Fruit fly (Drosophila melanogaster) whole organism, embryonic: ENCODE data around the gene CG44476.

ENCODE experiments used
- Asciz ChIP-seq: fragments of 200-800 bp; sonication (Bioruptor generic); optimal IDR thresholded peaks from 2 replicates; lab custom pipeline; 2017; ENCODE audit warnings: missing biosample characterization, mild to moderate bottlenecking, missing genetic modification characterization, missing genetic modification reagents
- Blimp-1 ChIP-seq: fragments of 200-800 bp; sonication (Bioruptor generic); optimal IDR thresholded peaks from 3 replicates; lab custom pipeline; 2018; ENCODE audit warnings: missing biosample characterization, missing genetic modification characterization, mild to moderate bottlenecking, moderate library complexity, missing genetic modification reagents
- CG10267 ChIP-seq: fragments of 200-800 bp; sonication (Bioruptor generic); optimal IDR thresholded peaks from 2 replicates; lab custom pipeline; 2018; ENCODE audit warnings: missing biosample characterization, mild to moderate bottlenecking, missing genetic modification characterization, moderate library complexity
- CG10321 ChIP-seq: fragments of 200-800 bp; sonication (Bioruptor generic); IDR thresholded peaks from 2 replicates; pipeline ENCODE4 v1.3.6; 2022; ENCODE audit warnings: missing biosample characterization, missing genetic modification characterization
- CG11093 ChIP-seq: fragments of 200-800 bp; sonication (Bioruptor generic); IDR thresholded peaks from 3 replicates; pipeline ENCODE4 v1.3.6; 2022; ENCODE audit warnings: missing biosample characterization, missing genetic modification characterization
- CG11398 ChIP-seq: fragments of 200-800 bp; sonication (Bioruptor generic); optimal IDR thresholded peaks from 2 replicates; lab custom pipeline; 2016; ENCODE audit warnings: missing biosample characterization, missing genetic modification characterization
- CG11723 ChIP-seq: fragments of 200-800 bp; sonication (Bioruptor generic); optimal IDR thresholded peaks from 2 replicates; lab custom pipeline; 2017; ENCODE audit warnings: missing biosample characterization, mild to moderate bottlenecking, missing genetic modification characterization
- CG12219 ChIP-seq: fragments of 200-800 bp; sonication (Bioruptor generic); optimal IDR thresholded peaks from 3 replicates; lab custom pipeline; 2018; ENCODE audit warnings: missing biosample characterization, mild to moderate bottlenecking, missing genetic modification characterization
- CG14667 ChIP-seq: fragments of 200-800 bp; sonication (Bioruptor generic); IDR thresholded peaks from 2 replicates; pipeline ENCODE4 v1.3.6; 2022; ENCODE audit warnings: missing biosample characterization, missing genetic modification characterization
- CG16863 ChIP-seq: fragments of 200-800 bp; sonication (Bioruptor generic); optimal IDR thresholded peaks from 3 replicates; lab custom pipeline; 2016; ENCODE audit warnings: missing biosample characterization, missing genetic modification characterization
- CG17328 ChIP-seq: fragments of 200-800 bp; sonication (Bioruptor generic); IDR thresholded peaks from 2 replicates; pipeline ENCODE4 v1.3.6; 2022; ENCODE audit warnings: missing biosample characterization, missing genetic modification characterization
- CG17612 ChIP-seq: fragments of 200-800 bp; sonication (Bioruptor generic); IDR thresholded peaks from 2 replicates; pipeline ENCODE4 v1.3.6; 2022; ENCODE audit warnings: missing biosample characterization, missing genetic modification characterization
- CG17829 ChIP-seq: fragments of 200-800 bp; optimal IDR thresholded peaks from 2 replicates; lab custom pipeline; 2019; ENCODE audit warnings: missing biosample characterization, mild to moderate bottlenecking, missing genetic modification characterization, moderate library complexity
- CG18011 ChIP-seq: fragments of 200-800 bp; sonication (Bioruptor generic); optimal IDR thresholded peaks from 2 replicates; lab custom pipeline; 2017; ENCODE audit warnings: missing biosample characterization, missing genetic modification characterization, mild to moderate bottlenecking, moderate library complexity, missing genotype
- CG18476 ChIP-seq: fragments of 200-800 bp; sonication (Bioruptor generic); optimal IDR thresholded peaks from 2 replicates; lab custom pipeline; 2016; ENCODE audit warnings: missing biosample characterization, mild to moderate bottlenecking, missing genetic modification characterization
- CG18764 ChIP-seq: fragments of 200-800 bp; sonication (Bioruptor generic); optimal IDR thresholded peaks from 3 replicates; lab custom pipeline; 2016; ENCODE audit warnings: missing biosample characterization, missing genetic modification characterization
- CG2116 ChIP-seq: fragments of 200-800 bp; sonication (Bioruptor generic); optimal IDR thresholded peaks from 3 replicates; lab custom pipeline; 2018; ENCODE audit warnings: missing biosample characterization, mild to moderate bottlenecking, missing genetic modification characterization
- CG2129 ChIP-seq: fragments of 200-800 bp; sonication (Bioruptor generic); IDR thresholded peaks from 2 replicates; pipeline ENCODE4 v1.3.6; 2022; ENCODE audit warnings: missing biosample characterization, missing genetic modification characterization; ENCODE audit not compliant: partially characterized antibody
- CG4360 ChIP-seq: fragments of 200-800 bp; sonication (Bioruptor generic); IDR thresholded peaks from 2 replicates; pipeline ENCODE4 v1.3.6; 2022; ENCODE audit warnings: missing biosample characterization, missing genetic modification characterization
- CG5953 ChIP-seq: fragments of 200-800 bp; sonication (Bioruptor generic); IDR thresholded peaks from 2 replicates; pipeline ENCODE4 v1.3.6; 2022; ENCODE audit warnings: missing biosample characterization, missing genetic modification characterization
- CG6254 ChIP-seq: fragments of 200-800 bp; sonication (Bioruptor generic); optimal IDR thresholded peaks from 3 replicates; lab custom pipeline; 2017; ENCODE audit warnings: mild to moderate bottlenecking, missing biosample characterization, missing genetic modification reagents, missing genetic modification characterization
- CG6654 ChIP-seq: fragments of 200-800 bp; sonication (Bioruptor generic); optimal IDR thresholded peaks from 2 replicates; lab custom pipeline; 2017; ENCODE audit warnings: missing biosample characterization, mild to moderate bottlenecking, missing genetic modification characterization
- CG6854 ChIP-seq: fragments of 200-800 bp; sonication (Bioruptor generic); optimal IDR thresholded peaks from 3 replicates; lab custom pipeline; 2017; ENCODE audit warnings: missing biosample characterization, mild to moderate bottlenecking, missing genetic modification characterization
- CG7786 ChIP-seq: fragments of 200-800 bp; sonication (Bioruptor generic); optimal IDR thresholded peaks from 2 replicates; lab custom pipeline; 2016; ENCODE audit warnings: missing biosample characterization, missing genetic modification characterization
- CHES-1-like ChIP-seq: fragments of 200-800 bp; sonication (Bioruptor generic); optimal IDR thresholded peaks from 2 replicates; lab custom pipeline; 2016; ENCODE audit warnings: missing biosample characterization, missing genetic modification characterization
- CoRest ChIP-seq: fragments of 200-800 bp; sonication (Bioruptor generic); optimal IDR thresholded peaks from 3 replicates; lab custom pipeline; 2018; ENCODE audit warnings: missing biosample characterization, mild to moderate bottlenecking, missing genetic modification characterization, moderate library complexity
- CrebB ChIP-seq: fragments of 200-800 bp; sonication (Bioruptor generic); optimal IDR thresholded peaks from 3 replicates; lab custom pipeline; 2018; ENCODE audit warnings: missing biosample characterization, mild to moderate bottlenecking, missing genetic modification characterization
- Dip3 ChIP-seq: fragments of 200-800 bp; sonication (Bioruptor generic); optimal IDR thresholded peaks from 3 replicates; lab custom pipeline; 2016; ENCODE audit warnings: missing biosample characterization, missing genetic modification characterization
- ERR ChIP-seq: fragments of 200-800 bp; sonication (Bioruptor generic); optimal IDR thresholded peaks from 2 replicates; lab custom pipeline; 2016; ENCODE audit warnings: missing biosample characterization, missing genetic modification characterization
- HLH54F ChIP-seq: fragments of 200-800 bp; sonication (Bioruptor generic); optimal IDR thresholded peaks from 3 replicates; lab custom pipeline; 2016; ENCODE audit warnings: missing biosample characterization, missing genetic modification characterization
- HmgZ ChIP-seq: fragments of 200-800 bp; sonication (Bioruptor generic); optimal IDR thresholded peaks from 2 replicates; lab custom pipeline; 2018; ENCODE audit warnings: missing biosample characterization, mild to moderate bottlenecking, missing genetic modification characterization
- Oaz ChIP-seq: fragments of 200-800 bp; sonication (Bioruptor generic); IDR thresholded peaks from 2 replicates; pipeline ENCODE4 v1.3.6; 2022; ENCODE audit warnings: missing biosample characterization, missing genetic modification characterization
- Sry-δ ChIP-seq: fragments of 200-800 bp; sonication (Bioruptor generic); optimal IDR thresholded peaks from 2 replicates; lab custom pipeline; 2016; ENCODE audit warnings: missing biosample characterization, missing genetic modification characterization
- Usf ChIP-seq: fragments of 200-800 bp; sonication (Bioruptor generic); optimal IDR thresholded peaks from 2 replicates; lab custom pipeline; 2017; ENCODE audit warnings: missing genotype, missing biosample characterization, missing genetic modification characterization
- abd-A ChIP-seq: fragments of 200-800 bp; sonication (Bioruptor generic); optimal IDR thresholded peaks from 3 replicates; lab custom pipeline; 2019; ENCODE audit warnings: missing biosample characterization, mild to moderate bottlenecking, missing genetic modification characterization, moderate library complexity
- aop ChIP-seq: fragments of 200-800 bp; sonication (Bioruptor generic); IDR thresholded peaks from 2 replicates; pipeline ENCODE4 v1.3.6; 2022; ENCODE audit warnings: missing biosample characterization, missing genetic modification characterization
- ap ChIP-seq: fragments of 200-800 bp; sonication (Bioruptor generic); IDR thresholded peaks from 2 replicates; pipeline ENCODE4 v1.3.6; 2022; ENCODE audit warnings: missing biosample characterization, missing genetic modification characterization
- ase ChIP-seq: fragments of 200-800 bp; sonication (Bioruptor generic); IDR thresholded peaks from 3 replicates; pipeline ENCODE4 v1.3.6; 2022; ENCODE audit warnings: missing biosample characterization, missing genetic modification characterization
- cas ChIP-seq: fragments of 200-800 bp; sonication (Bioruptor generic); IDR thresholded peaks from 2 replicates; pipeline ENCODE4 v1.3.6; 2022; ENCODE audit warnings: missing biosample characterization, missing genetic modification characterization
- chif ChIP-seq, 2 experiments: fragments of 200-800 bp; sonication (Bioruptor generic); optimal IDR thresholded peaks; 3 replicates each; lab custom pipeline; 2016; ENCODE audit warnings: missing biosample characterization in 2 of 2, missing genetic modification characterization in 2 of 2
- gce ChIP-seq: fragments of 200-800 bp; sonication (Bioruptor generic); IDR thresholded peaks from 3 replicates; pipeline ENCODE4 v1.3.6; 2022; ENCODE audit warnings: missing biosample characterization, missing genetic modification characterization
- gfzf ChIP-seq: fragments of 200-800 bp; sonication (Bioruptor generic); optimal IDR thresholded peaks from 2 replicates; lab custom pipeline; 2016; ENCODE audit warnings: missing biosample characterization, mild to moderate bottlenecking, missing genetic modification characterization, moderate library complexity
- ham ChIP-seq: fragments of 200-800 bp; sonication (Bioruptor generic); IDR thresholded peaks from 2 replicates; pipeline ENCODE4 v1.3.6; 2022; ENCODE audit warnings: missing biosample characterization, missing genetic modification characterization
- hbn ChIP-seq: fragments of 200-800 bp; sonication (Bioruptor generic); IDR thresholded peaks from 2 replicates; pipeline ENCODE4 v1.3.6; 2022; ENCODE audit warnings: missing biosample characterization, missing genetic modification characterization; ENCODE audit not compliant: partially characterized antibody
- inv ChIP-seq: fragments of 200-800 bp; sonication (Bioruptor generic); IDR thresholded peaks from 2 replicates; pipeline ENCODE4 v1.3.6; 2022; ENCODE audit warnings: missing biosample characterization, missing genetic modification characterization; ENCODE audit not compliant: partially characterized antibody
- lbe ChIP-seq: fragments of 200-800 bp; sonication (Bioruptor generic); optimal IDR thresholded peaks from 2 replicates; lab custom pipeline; 2016; ENCODE audit warnings: missing biosample characterization, mild to moderate bottlenecking, missing genetic modification characterization
- maf-S ChIP-seq: fragments of 200-800 bp; sonication (Bioruptor generic); optimal IDR thresholded peaks from 2 replicates; lab custom pipeline; 2016; ENCODE audit warnings: missing biosample characterization, missing genetic modification characterization
- mirr ChIP-seq: fragments of 200-800 bp; sonication (Bioruptor generic); optimal IDR thresholded peaks from 3 replicates; lab custom pipeline; 2018; ENCODE audit warnings: missing biosample characterization, mild to moderate bottlenecking, missing genetic modification characterization
- tio ChIP-seq: fragments of 200-800 bp; sonication (Bioruptor generic); optimal IDR thresholded peaks from 2 replicates; lab custom pipeline; 2017; ENCODE audit warnings: missing biosample characterization, missing genetic modification characterization, inconsistent platforms
- zfh1 ChIP-seq: fragments of 200-800 bp; sonication (Bioruptor generic); IDR thresholded peaks from 3 replicates; pipeline ENCODE4 v1.3.6; 2022; ENCODE audit warnings: missing biosample characterization, missing genetic modification characterization
- zfh2 ChIP-seq: fragments of 200-800 bp; sonication (Bioruptor generic); optimal IDR thresholded peaks from 2 replicates; lab custom pipeline; 2016; ENCODE audit warnings: missing biosample characterization, missing genetic modification characterization

CG44476 gene

dm6 chr2L:18145253-18145652 lies 32.3 kb upstream of the CG44476 start (continued):
- TF ChIP-seq lbe (GFP tag; lab: Kevin White, UChicago) (peak; percentile 92), hbn (GFP tag; lab: Robert Waterston, UW) (no peak), CG10267 (tag; lab: Kevin White, UChicago) (peak; percentile 89), CG5953 (GFP tag; lab: Robert Waterston, UW) (peak; percentile 51; the same call in 1 of the 2 replicates), CoRest (tag; lab: Kevin White, UChicago) (peak; percentile 84), Oaz (GFP tag; lab: Robert Waterston, UW) (peak; percentile 49; the same call in 1 of the 2 replicates), mirr (GFP tag; lab: Kevin White, UChicago) (no peak), CG17328 (GFP tag; lab: Robert Waterston, UW) (peak; percentile 93), HmgZ (tag; lab: Kevin White, UChicago) (peak; percentile 57), chif (GFP tag; optimal IDR thresholded peaks at IDR 0.05; lab: Kevin White, UChicago) (peak; percentile 86 to 95), CG2129 (GFP tag; lab: Robert Waterston, UW) (no peak), CG12219 (GFP tag; lab: Kevin White, UChicago) (peak; percentile 69), CG17612 (GFP tag; lab: Robert Waterston, UW) (peak; percentile 64), CG6854 (GFP tag; lab: Kevin White, UChicago) (peak; percentile 13), ham (GFP tag; lab: Robert Waterston, UW) (no peak), HLH54F (peak; percentile 81), CG11723 (GFP tag; lab: Kevin White, UChicago) (peak; percentile 57), zfh2 (GFP tag; lab: Kevin White, UChicago) (peak; percentile 71), CG17829 (peak; percentile 94), maf-S (GFP tag; lab: Kevin White, UChicago) (peak; percentile 81), CG10321 (GFP tag; lab: Robert Waterston, UW) (0 out of 2 replicates have a peak, but pooled peaks have one; percentile 14), ap (GFP tag; lab: Robert Waterston, UW) (peak; percentile 73), abd-A (tag; lab: Kevin White, UChicago) (no peak), CG6254 (peak; percentile 75), gfzf (GFP tag; lab: Kevin White, UChicago) (no peak), CG11093 (GFP tag; lab: Robert Waterston, UW) (peak; percentile 76), Asciz (GFP tag; lab: Kevin White, UChicago) (peak; percentile 55), CG18764 (GFP tag; lab: Kevin White, UChicago) (peak; percentile 79), inv (GFP tag; lab: Robert Waterston, UW) (no peak), CG16863 (GFP tag; lab: Kevin White, UChicago) (peak; percentile 83), CG11398 (GFP tag; lab: Kevin White, UChicago) (peak; percentile 79), CHES-1-like (GFP tag; lab: Kevin White, UChicago) (peak; percentile 83), cas (GFP tag; lab: Robert Waterston, UW) (0 out of 2 replicates have a peak, but pooled peaks have one; percentile 30), Sry-δ (GFP tag; lab: Kevin White, UChicago) (peak; percentile 50), tio (peak; percentile 86), gce (GFP tag; lab: Robert Waterston, UW) (peak; percentile 67; the same call in 2 of the 3 replicates), aop (GFP tag; lab: Robert Waterston, UW) (peak; percentile 52; the same call in 1 of the 2 replicates), CG2116 (GFP tag; lab: Kevin White, UChicago) (peak; percentile 60), CG6654 (GFP tag; lab: Kevin White, UChicago) (peak; percentile 57), ase (GFP tag; lab: Robert Waterston, UW) (peak; percentile 25; the same call in 1 of the 3 replicates), Usf (peak; percentile 89), CrebB (peak; percentile 63), Dip3 (peak; percentile 73), CG18476 (GFP tag; lab: Kevin White, UChicago) (peak; percentile 78), ERR (GFP tag; lab: Kevin White, UChicago) (peak; percentile 60), CG14667 (GFP tag; lab: Robert Waterston, UW) (peak; percentile 65), CG7786 (GFP tag; lab: Kevin White, UChicago) (peak; percentile 91), zfh1 (GFP tag; lab: Robert Waterston, UW) (peak; percentile 96), Blimp-1 (GFP tag; lab: Kevin White, UChicago) (peak; percentile 59), CG18011 (GFP tag; lab: Kevin White, UChicago) (peak; percentile 43), CG4360 (GFP tag; lab: Robert Waterston, UW) (peak; percentile 62; the same call in 1 of the 2 replicates)
